Worm (Caenorhabditis elegans): ENCODE data around the gene srxa-7.
"Not testable (repeated sequence)": the region's sequence is repeated elsewhere in the genome, so short reads cannot be mapped to it uniquely, and the experiment has no call there.

The srxa-7 gene

DNA sequence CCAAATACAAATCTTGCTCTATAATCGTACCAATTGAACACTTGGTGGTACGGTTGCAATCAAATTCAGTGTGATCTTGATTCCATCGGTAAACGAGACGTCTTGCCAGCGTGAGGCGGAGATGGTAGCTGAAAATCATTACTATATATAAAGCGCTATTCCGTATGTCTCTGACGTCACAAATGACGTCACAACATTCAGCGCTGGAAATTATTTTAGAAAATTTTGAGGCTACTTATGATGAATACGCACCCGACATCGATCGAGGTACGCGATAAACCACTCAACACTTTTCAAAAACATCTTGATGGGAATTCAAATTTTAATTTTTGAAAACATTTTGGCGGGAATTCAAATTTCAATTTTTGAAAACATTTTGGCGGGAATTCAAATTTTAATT is 34.0 kb upstream of the srxa-7 start:
- TF ChIP-seq pbrm-1 (GFP tag; IDR thresholded peaks at IDR 0.05) = peak; percentile 6; the same call in 1 of the 2 replicates
- 0 out of 2 replicates have a peak, but pooled peaks have one; percentile 58 for TF ChIP-seq attf-6 (GFP tag; IDR thresholded peaks at IDR 0.05)
- not testable (repeated sequence) for TF ChIP-seq snpc-4 (GFP tag; optimal IDR thresholded peaks at IDR 0.05)
- peak in 1 of 4 experiments; percentile 62 for TF ChIP-seq snpc-4 (tag; optimal IDR thresholded peaks at IDR 0.05)

DNA sequence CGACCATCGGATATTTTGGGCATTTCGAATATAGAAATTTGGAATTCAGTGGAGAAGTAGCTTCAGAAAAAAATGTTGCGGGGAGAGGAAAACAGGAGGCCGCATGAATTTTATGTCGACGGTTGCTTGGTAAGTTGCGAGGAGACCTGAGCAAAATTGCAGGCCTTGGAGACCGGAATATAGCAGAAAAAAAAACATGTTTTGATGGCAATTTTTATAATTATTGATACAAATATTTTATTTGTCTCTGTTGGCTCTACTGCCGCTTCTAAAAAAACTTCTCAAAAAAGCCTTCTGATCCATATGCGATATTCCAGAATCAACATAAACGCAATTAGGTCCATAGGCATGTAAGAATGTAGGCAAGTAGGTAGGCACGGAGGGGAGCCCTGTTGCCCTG is 32.0 kb upstream of the srxa-7 start, which contains the start of gene pacl-1:
Gene pacl-1 (minus strand): TSS at position 101 of the 400 bp plus-strand sequence.
- no peak for TF ChIP-seq lag-1 (GFP tag; IDR thresholded peaks at IDR 0.05)
- no peak for TF ChIP-seq ztf-26 (tag; optimal IDR thresholded peaks at IDR 0.05)
- no peak for TF ChIP-seq mcd-1 (GFP tag; IDR thresholded peaks at IDR 0.05)
- TF ChIP-seq Y56A3A.18 (GFP tag; IDR thresholded peaks at IDR 0.05) = no peak
- no peak for TF ChIP-seq egrh-3 (GFP tag; IDR thresholded peaks at IDR 0.05)
- no peak for TF ChIP-seq ekl-4 (GFP tag; IDR thresholded peaks at IDR 0.05)
- no peak for TF ChIP-seq rec-8 (tag; optimal IDR thresholded peaks at IDR 0.05)
- no peak for TF ChIP-seq unc-62 (GFP tag; optimal IDR thresholded peaks at IDR 0.05)
- no peak for TF ChIP-seq ztf-18 (tag; optimal IDR thresholded peaks at IDR 0.05)
- no peak for TF ChIP-seq aptf-3 (GFP tag; IDR thresholded peaks at IDR 0.05)
- TF ChIP-seq lin-54 (GFP tag; optimal IDR thresholded peaks at IDR 0.05) = no peak
- TF ChIP-seq Y95B8A.8 (GFP tag; IDR thresholded peaks at IDR 0.05) = no peak
- TF ChIP-seq cebp-2 (GFP tag; IDR thresholded peaks at IDR 0.05) = no peak
- TF ChIP-seq zfh-2 (GFP tag; conservative IDR thresholded peaks at IDR 0.05) = no peak

DNA sequence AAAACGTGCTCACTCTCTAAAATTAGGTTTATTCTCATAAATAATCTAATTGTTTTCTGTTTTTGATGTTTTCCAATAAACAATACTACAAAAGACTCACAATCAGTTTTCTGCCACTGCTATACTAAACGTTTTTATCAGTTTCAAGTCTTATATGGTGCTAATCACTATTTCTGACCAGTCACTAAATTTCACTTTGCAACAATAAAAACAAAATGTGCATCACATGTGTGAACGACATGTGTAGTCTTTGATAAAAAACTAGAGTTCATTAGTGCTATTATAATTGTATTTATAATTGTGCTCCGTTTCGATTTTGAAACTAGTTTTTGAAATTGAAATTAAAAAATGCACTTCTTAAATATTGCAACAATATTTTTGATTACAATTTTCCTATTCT is 29.4 kb upstream of the srxa-7 start, which contains the start of gene cyp-37B1:
Gene cyp-37B1 (plus strand): TSS at position 199 of the 400 bp plus-strand sequence.
- TF ChIP-seq ZK185.1 (tag; optimal IDR thresholded peaks at IDR 0.05; ENCODE audit: poor library complexity, severe bottlenecking) (no peak), lag-1 (GFP tag; IDR thresholded peaks at IDR 0.05) (no peak), T26A5.8 (tag; optimal IDR thresholded peaks at IDR 0.05) (no peak), tbp1 (GFP tag; optimal IDR thresholded peaks at IDR 0.05) (no peak), snpc-4 (GFP tag; optimal IDR thresholded peaks at IDR 0.05) (no peak), snpc-4 (tag; optimal IDR thresholded peaks at IDR 0.05) (peak in 1 of 4 experiments; percentile 17), tlf-1 (GFP tag; optimal IDR thresholded peaks at IDR 0.05) (no peak), unc-62 (GFP tag; optimal IDR thresholded peaks at IDR 0.05) (peak; percentile 23), nhr-80 (tag; optimal IDR thresholded peaks at IDR 0.05) (peak; percentile 80)

- no peak for TF ChIP-seq ceh-27 (GFP tag; optimal IDR thresholded peaks at IDR 0.05)
These were observed 25.2 kb upstream of the srxa-7 start, which contains the start of gene F28G4.2 for ce11 chrV:16282147-16282546. F28G4.2 (minus strand) TSS chrV:16282321.

- TF ChIP-seq aptf-2 (GFP tag; conservative IDR thresholded peaks at IDR 0.05) (no peak), T07F8.4 (tag; optimal IDR thresholded peaks at IDR 0.05) (no peak)
These were observed 21.6 kb upstream of the srxa-7 start, which contains the start of gene F28G4.4 for ce11 chrV:16285794-16286193. F28G4.4 (minus strand) TSS chrV:16285894.

DNA sequence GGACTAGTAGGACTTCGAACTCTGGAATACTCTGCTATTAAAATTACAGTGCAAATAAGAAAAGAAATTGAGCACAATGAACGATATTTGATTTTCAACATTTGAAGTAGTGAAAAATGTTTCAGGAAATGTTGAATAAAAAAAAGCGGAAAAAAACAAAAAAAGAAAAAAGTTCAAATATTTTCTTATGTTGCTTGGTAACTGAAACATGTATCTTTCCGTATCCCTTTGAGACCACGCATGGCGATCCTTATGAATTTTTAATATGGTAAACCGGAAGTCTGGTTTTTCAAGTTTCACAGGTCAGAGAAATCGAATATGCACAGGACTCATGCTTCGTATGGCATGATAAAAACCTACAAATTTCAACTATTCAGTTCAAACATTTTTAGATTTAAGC is 19.7 kb upstream of the srxa-7 start, which contains the start of gene F28G4.3:
Gene F28G4.3 (minus strand): TSS at position 101 of the 400 bp plus-strand sequence.
- TF ChIP-seq repo-1 (tag; optimal IDR thresholded peaks at IDR 0.05) = no peak
- TF ChIP-seq nhr-27 (tag; optimal IDR thresholded peaks at IDR 0.05) = no peak
- no peak for TF ChIP-seq ztf-6 (GFP tag; IDR thresholded peaks at IDR 0.05)

Data from whole organism, young adult.